Fruit fly (Drosophila melanogaster) whole organism, embryonic: Measurements from ENCODE around the gene Ublcp1.
A peak's percentile ranks its signal among the peaks of the same experiment; 100 is the strongest.

Experiments used
- Antp ChIP-seq: fragments of 200-800 bp; sonication (Bioruptor generic); optimal IDR thresholded peaks from 3 replicates; lab custom pipeline; 2016; ENCODE audit warnings: missing biosample characterization, missing genetic modification characterization
- B-H1 ChIP-seq: fragments of 200-800 bp; sonication (Bioruptor generic); IDR thresholded peaks from 3 replicates; pipeline ENCODE4 v1.3.6; 2022; ENCODE audit warnings: missing biosample characterization, missing genetic modification characterization
- BtbVII ChIP-seq: fragments of 200-800 bp; sonication (Bioruptor generic); optimal IDR thresholded peaks from 3 replicates; lab custom pipeline; 2017; ENCODE audit warnings: missing biosample characterization, mild to moderate bottlenecking, missing genetic modification characterization
- CG10565 ChIP-seq: fragments of 200-800 bp; sonication (Bioruptor generic); optimal IDR thresholded peaks from 3 replicates; lab custom pipeline; 2016; ENCODE audit warnings: missing biosample characterization, mild to moderate bottlenecking, missing genetic modification characterization
- CG11695 ChIP-seq: fragments of 200-800 bp; sonication (Bioruptor generic); IDR thresholded peaks from 3 replicates; pipeline ENCODE4 v1.3.6; 2022; ENCODE audit warnings: missing biosample characterization, missing genetic modification characterization
- CG12236 ChIP-seq: fragments of 200-800 bp; sonication (Bioruptor generic); optimal IDR thresholded peaks from 2 replicates; lab custom pipeline; 2016; ENCODE audit warnings: missing biosample characterization, missing genetic modification characterization
- CG14710 ChIP-seq: fragments of 200-800 bp; sonication (Bioruptor generic); optimal IDR thresholded peaks from 3 replicates; lab custom pipeline; 2019; ENCODE audit warnings: missing biosample characterization, mild to moderate bottlenecking, missing genetic modification characterization, moderate library complexity
- CG1647 ChIP-seq: fragments of 200-800 bp; sonication (Bioruptor generic); optimal IDR thresholded peaks from 3 replicates; lab custom pipeline; 2016; ENCODE audit warnings: missing biosample characterization, missing genetic modification characterization
- CG17568 ChIP-seq: fragments of 200-800 bp; sonication (Bioruptor generic); optimal IDR thresholded peaks from 2 replicates; lab custom pipeline; 2018; ENCODE audit warnings: missing biosample characterization, mild to moderate bottlenecking, missing genetic modification characterization, moderate library complexity
- CG2116 ChIP-seq: fragments of 200-800 bp; sonication (Bioruptor generic); optimal IDR thresholded peaks from 3 replicates; lab custom pipeline; 2018; ENCODE audit warnings: missing biosample characterization, mild to moderate bottlenecking, missing genetic modification characterization
- CG31365 ChIP-seq: fragments of 200-800 bp; sonication (Bioruptor generic); optimal IDR thresholded peaks from 2 replicates; lab custom pipeline; 2018; ENCODE audit warnings: missing biosample characterization, mild to moderate bottlenecking, missing genetic modification characterization
- CG3995 ChIP-seq: fragments of 200-800 bp; sonication (Bioruptor generic); optimal IDR thresholded peaks from 3 replicates; lab custom pipeline; 2016; ENCODE audit warnings: missing biosample characterization, missing genetic modification characterization
- CG4328 ChIP-seq: fragments of 200-800 bp; sonication (Bioruptor generic); optimal IDR thresholded peaks from 3 replicates; lab custom pipeline; 2017; ENCODE audit warnings: missing biosample characterization, missing genetic modification reagents, missing genetic modification characterization
- CG4424 ChIP-seq: fragments of 200-800 bp; sonication (Bioruptor generic); optimal IDR thresholded peaks from 3 replicates; lab custom pipeline; 2016; ENCODE audit warnings: missing biosample characterization, missing genetic modification characterization
- CG6654 ChIP-seq: fragments of 200-800 bp; sonication (Bioruptor generic); optimal IDR thresholded peaks from 2 replicates; lab custom pipeline; 2017; ENCODE audit warnings: missing biosample characterization, mild to moderate bottlenecking, missing genetic modification characterization
- CG7357 ChIP-seq: fragments of 200-800 bp; sonication (Bioruptor generic); IDR thresholded peaks from 3 replicates; pipeline ENCODE4 v1.3.6; 2022; ENCODE audit warnings: missing biosample characterization, missing genetic modification characterization
- CG7786 ChIP-seq: fragments of 200-800 bp; sonication (Bioruptor generic); optimal IDR thresholded peaks from 2 replicates; lab custom pipeline; 2016; ENCODE audit warnings: missing biosample characterization, missing genetic modification characterization
- Chrac-16 ChIP-seq: fragments of 200-800 bp; sonication (Bioruptor generic); optimal IDR thresholded peaks from 3 replicates; lab custom pipeline; 2016; ENCODE audit warnings: missing biosample characterization, missing genetic modification characterization
- D ChIP-seq, 2 experiments: fragments of 200-800 bp in 1 of 2; fragments of >200 bp in 1 of 2; sonication (Bioruptor generic) in 1 of 2; optimal IDR thresholded peaks; 2 replicates in 1 of 2; 3 replicates in 1 of 2; lab custom pipeline; 2017; ENCODE audit warnings: mild to moderate bottlenecking in 1 of 2, missing biosample characterization in 1 of 2, missing genetic modification characterization in 1 of 2, missing genetic modification reagents in 1 of 2
- Dbx ChIP-seq: fragments of 200-800 bp; sonication (Bioruptor generic); IDR thresholded peaks from 3 replicates; pipeline ENCODE4 v1.3.6; 2022; ENCODE audit warnings: missing biosample characterization, missing genetic modification characterization
- Ets65A ChIP-seq: fragments of 200-800 bp; sonication (Bioruptor generic); peaks from one replicate; lab custom pipeline; 2016; ENCODE audit warnings: missing biosample characterization, missing genetic modification characterization
- Hr3 ChIP-seq: fragments of 200-800 bp; sonication (Bioruptor generic); optimal IDR thresholded peaks from 3 replicates; lab custom pipeline; 2016; ENCODE audit warnings: missing biosample characterization, missing genetic modification characterization
- NFAT ChIP-seq: fragments of 200-800 bp; sonication (Bioruptor generic); IDR thresholded peaks from 2 replicates; pipeline ENCODE4 v1.3.6; 2022; ENCODE audit warnings: missing biosample characterization, missing genetic modification characterization
- Oaz ChIP-seq: fragments of 200-800 bp; sonication (Bioruptor generic); IDR thresholded peaks from 2 replicates; pipeline ENCODE4 v1.3.6; 2022; ENCODE audit warnings: missing biosample characterization, missing genetic modification characterization
- Opbp ChIP-seq: fragments of 200-800 bp; sonication (Bioruptor generic); IDR thresholded peaks from 3 replicates; pipeline ENCODE4 v1.3.6; 2022; ENCODE audit warnings: missing biosample characterization, missing genetic modification characterization; ENCODE audit not compliant: partially characterized antibody
- Poxn ChIP-seq: fragments of 200-800 bp; sonication (Bioruptor generic); IDR thresholded peaks from 2 replicates; pipeline ENCODE4 v1.3.6; 2022; ENCODE audit warnings: missing biosample characterization, missing genetic modification characterization
- Taf1 ChIP-seq: fragments of 200-800 bp; sonication (Bioruptor generic); IDR thresholded peaks from 2 replicates; pipeline ENCODE4 v1.3.6; 2022; ENCODE audit warnings: missing biosample characterization, missing genetic modification characterization
- al ChIP-seq: fragments of 200-800 bp; sonication (Bioruptor generic); IDR thresholded peaks from 2 replicates; pipeline ENCODE4 v1.3.6; 2022; ENCODE audit warnings: missing biosample characterization, missing genetic modification characterization
- ash1 ChIP-seq: fragments of 200-800 bp; sonication (Bioruptor generic); optimal IDR thresholded peaks from 2 replicates; lab custom pipeline; 2018; ENCODE audit warnings: missing biosample characterization, mild to moderate bottlenecking, missing genetic modification characterization
- chinmo ChIP-seq: fragments of 200-800 bp; sonication (Bioruptor generic); IDR thresholded peaks from 4 replicates; pipeline ENCODE4 v1.3.6; 2022; ENCODE audit warnings: missing biosample characterization, missing genetic modification characterization; ENCODE audit not compliant: partially characterized antibody
- dmrt11E ChIP-seq: fragments of 200-800 bp; sonication (Bioruptor generic); optimal IDR thresholded peaks from 3 replicates; lab custom pipeline; 2018; ENCODE audit warnings: missing biosample characterization, mild to moderate bottlenecking, missing genetic modification characterization, moderate library complexity
- dysf ChIP-seq: fragments of 200-800 bp; sonication (Bioruptor generic); IDR thresholded peaks from 3 replicates; pipeline ENCODE4 v1.3.6; 2022; ENCODE audit warnings: missing biosample characterization, missing genetic modification characterization
- gce ChIP-seq: fragments of 200-800 bp; sonication (Bioruptor generic); IDR thresholded peaks from 3 replicates; pipeline ENCODE4 v1.3.6; 2022; ENCODE audit warnings: missing biosample characterization, missing genetic modification characterization
- hbn ChIP-seq: fragments of 200-800 bp; sonication (Bioruptor generic); IDR thresholded peaks from 2 replicates; pipeline ENCODE4 v1.3.6; 2022; ENCODE audit warnings: missing biosample characterization, missing genetic modification characterization; ENCODE audit not compliant: partially characterized antibody
- insv ChIP-seq, 2 experiments: fragments of 200-800 bp; sonication (Bioruptor generic); optimal IDR thresholded peaks; 3 replicates each; lab custom pipeline; 2016 to 2018; ENCODE audit warnings: missing biosample characterization in 2 of 2, missing genetic modification characterization in 2 of 2
- klu ChIP-seq: fragments of 200-800 bp; sonication (Bioruptor generic); IDR thresholded peaks from 2 replicates; pipeline ENCODE4 v1.3.6; 2022; ENCODE audit warnings: missing biosample characterization, missing genetic modification characterization
- odd ChIP-seq: fragments of 200-800 bp; sonication (Bioruptor generic); optimal IDR thresholded peaks from 2 replicates; lab custom pipeline; 2017; ENCODE audit warnings: missing biosample characterization, mild to moderate bottlenecking, missing genetic modification characterization
- p53 ChIP-seq: fragments of 200-800 bp; sonication (Bioruptor generic); optimal IDR thresholded peaks from 2 replicates; lab custom pipeline; 2016; ENCODE audit warnings: missing biosample characterization, missing genetic modification characterization
- pros ChIP-seq: fragments of 200-800 bp; sonication (Bioruptor generic); optimal IDR thresholded peaks from 3 replicates; lab custom pipeline; 2019; ENCODE audit warnings: missing biosample characterization, mild to moderate bottlenecking, missing genetic modification characterization, moderate library complexity
- pum ChIP-seq: fragments of 200-800 bp; sonication (Bioruptor generic); optimal IDR thresholded peaks from 2 replicates; lab custom pipeline; 2016; ENCODE audit warnings: missing biosample characterization, missing genetic modification characterization
- repo ChIP-seq: fragments of 200-800 bp; sonication (Bioruptor generic); optimal IDR thresholded peaks from 2 replicates; lab custom pipeline; 2016; ENCODE audit warnings: missing biosample characterization, missing genetic modification characterization
- ro ChIP-seq: fragments of 200-800 bp; sonication (Bioruptor generic); IDR thresholded peaks from 2 replicates; pipeline ENCODE4 v1.3.6; 2022; ENCODE audit warnings: missing biosample characterization, missing genetic modification characterization
- run ChIP-seq: fragments of 200-800 bp; sonication (Bioruptor generic); optimal IDR thresholded peaks from 3 replicates; lab custom pipeline; 2018; ENCODE audit warnings: missing biosample characterization, mild to moderate bottlenecking, missing genetic modification characterization
- slp2 ChIP-seq: fragments of 200-800 bp; sonication (Bioruptor generic); optimal IDR thresholded peaks from 2 replicates; lab custom pipeline; 2016; ENCODE audit warnings: missing biosample characterization, missing genetic modification characterization
- sna ChIP-seq: fragments of 200-800 bp; sonication (Bioruptor generic); IDR thresholded peaks from 2 replicates; pipeline ENCODE4 v1.3.6; 2022; ENCODE audit warnings: missing biosample characterization, missing genetic modification characterization; ENCODE audit not compliant: partially characterized antibody
- sug ChIP-seq: fragments of 200-800 bp; optimal IDR thresholded peaks from 2 replicates; lab custom pipeline; 2019; ENCODE audit warnings: missing biosample characterization, mild to moderate bottlenecking, missing genetic modification characterization, moderate library complexity
- trem ChIP-seq: fragments of 200-800 bp; optimal IDR thresholded peaks from 3 replicates; lab custom pipeline; 2019; ENCODE audit warnings: missing biosample characterization, mild to moderate bottlenecking, missing genetic modification characterization, moderate library complexity
- vfl ChIP-seq: fragments of 200-800 bp; sonication (Bioruptor generic); optimal IDR thresholded peaks from 2 replicates; lab custom pipeline; 2016; ENCODE audit warnings: missing biosample characterization, missing genetic modification characterization
- zen2 ChIP-seq: fragments of 200-800 bp; sonication (Bioruptor generic); IDR thresholded peaks from 3 replicates; pipeline ENCODE4 v1.3.6; 2022; ENCODE audit warnings: missing biosample characterization, missing genetic modification characterization; ENCODE audit not compliant: partially characterized antibody
- zf30C ChIP-seq: fragments of 200-800 bp; sonication (Bioruptor generic); optimal IDR thresholded peaks from 3 replicates; lab custom pipeline; 2018; ENCODE audit warnings: missing biosample characterization, mild to moderate bottlenecking, missing genetic modification characterization

Gene Ublcp1

DNA sequence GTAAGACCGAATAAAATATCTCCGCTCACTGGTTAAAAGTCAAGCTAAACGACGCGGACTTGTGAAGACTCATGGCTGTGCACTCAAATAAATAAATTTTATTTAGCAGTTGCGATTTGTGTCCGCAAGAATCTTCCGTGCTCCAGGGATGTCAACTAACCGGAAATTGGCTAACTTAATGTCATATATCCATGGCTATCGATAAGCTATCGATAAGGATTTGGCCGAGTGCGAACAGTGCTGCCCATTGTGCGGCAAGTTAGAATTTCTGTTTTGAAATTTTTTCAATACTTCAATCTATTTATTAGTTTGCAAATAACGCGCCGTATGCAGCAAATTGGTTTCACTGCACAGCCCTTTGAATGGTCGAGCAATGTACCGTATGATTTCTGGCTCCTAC is 7.4 kb upstream of the Ublcp1 start, which contains the start of gene p53 (continued):
- TF ChIP-seq CG4424 (GFP tag; lab: Kevin White, UChicago) (peak; percentile 62), Chrac-16 (GFP tag; lab: Kevin White, UChicago) (peak; percentile 15), Oaz (GFP tag; lab: Robert Waterston, UW) (0 out of 2 replicates have a peak, but pooled peaks have one; percentile 36), hbn (peak; percentile 67), slp2 (peak; percentile 64), CG2116 (peak; percentile 84), CG31365 (tag; lab: Kevin White, UChicago) (peak; percentile 66), dmrt11E (tag; lab: Kevin White, UChicago) (peak; percentile 62), al (0 out of 2 replicates have a peak, but pooled peaks have one; percentile 40), gce (GFP tag; lab: Robert Waterston, UW) (0 out of 3 replicates have a peak, but pooled peaks have one; percentile 41), pros (GFP tag; lab: Kevin White, UChicago) (no peak), Dbx (GFP tag; lab: Robert Waterston, UW) (peak; percentile 81; the same call in 2 of the 3 replicates), dysf (GFP tag; lab: Robert Waterston, UW) (peak; percentile 74; the same call in 2 of the 3 replicates), Opbp (GFP tag; lab: Robert Waterston, UW) (peak; percentile 86), CG10565 (GFP tag; lab: Kevin White, UChicago) (no peak), Antp (peak; percentile 13), CG12236 (GFP tag; lab: Kevin White, UChicago) (peak; percentile 81), CG4328 (GFP tag; lab: Kevin White, UChicago) (peak; percentile 67), BtbVII (GFP tag; lab: Kevin White, UChicago) (peak; percentile 79), CG14710 (tag; lab: Kevin White, UChicago) (peak; percentile 73), repo (GFP tag; lab: Kevin White, UChicago) (peak; percentile 63), pum (GFP tag; lab: Kevin White, UChicago) (peak; percentile 40), trem (tag; lab: Kevin White, UChicago) (peak; percentile 70), NFAT (GFP tag; lab: Robert Waterston, UW) (peak; percentile 67; the same call in 1 of the 2 replicates), ash1 (GFP tag; lab: Kevin White, UChicago) (peak; percentile 64), sug (tag; lab: Kevin White, UChicago) (peak; percentile 57), vfl (GFP tag; lab: Kevin White, UChicago) (peak; percentile 39), run (tag; lab: Kevin White, UChicago) (no peak), insv (GFP tag; optimal IDR thresholded peaks at IDR 0.05; lab: Kevin White, UChicago) (peak in 1 of 2 experiments; percentile 48), Ets65A (GFP tag; lab: Kevin White, UChicago) (peak; percentile 99), chinmo (GFP tag; lab: Robert Waterston, UW) (0 out of 4 replicates have a peak, but pooled peaks have one; percentile 48), sna (peak; percentile 61; the same call in 1 of the 2 replicates), ro (no peak), D (optimal IDR thresholded peaks at IDR 0.05; lab: Kevin White, UChicago) (no peak), D (GFP tag; optimal IDR thresholded peaks at IDR 0.05; lab: Kevin White, UChicago) (peak; percentile 62), Taf1 (GFP tag; lab: Robert Waterston, UW) (no peak), Poxn (GFP tag; lab: Robert Waterston, UW) (no peak), CG3995 (GFP tag; lab: Kevin White, UChicago) (peak; percentile 62), CG7786 (GFP tag; lab: Kevin White, UChicago) (peak; percentile 28), zf30C (no peak), p53 (peak; percentile 48), Hr3 (peak; percentile 50), CG11695 (GFP tag; lab: Robert Waterston, UW) (no peak), CG6654 (GFP tag; lab: Kevin White, UChicago) (peak; percentile 52), CG17568 (GFP tag; lab: Kevin White, UChicago) (no peak), zen2 (GFP tag; lab: Robert Waterston, UW) (peak; percentile 64; the same call in 2 of the 3 replicates), CG1647 (peak; percentile 71), CG7357 (GFP tag; lab: Robert Waterston, UW) (no peak), odd (peak; percentile 74), klu (GFP tag; lab: Robert Waterston, UW) (peak; percentile 42; the same call in 1 of the 2 replicates), B-H1 (GFP tag; lab: Robert Waterston, UW) (peak; percentile 51; the same call in 1 of the 3 replicates)
